Fruit fly (Drosophila melanogaster): ENCODE measurements around the gene Dci.

The Dci gene

dm6 chr3L:857063-858015, 6.2 kb downstream of the Dci start, which contains the start of gene dpr20 (continued):
- no peak for TF ChIP-seq grn (GFP tag; optimal IDR thresholded peaks at IDR 0.05)
- TF ChIP-seq Hmx (GFP tag; optimal IDR thresholded peaks at IDR 0.05), result no peak
- TF ChIP-seq al (GFP tag; IDR thresholded peaks at IDR 0.05), result peak; percentile 73
- peak; percentile 77 for TF ChIP-seq CG7357 (GFP tag; IDR thresholded peaks at IDR 0.05)
- TF ChIP-seq slp2 (GFP tag; optimal IDR thresholded peaks at IDR 0.05), result peak; percentile 50
- TF ChIP-seq pho (GFP tag; optimal IDR thresholded peaks at IDR 0.05), result peak; percentile 71
- peak; percentile 43 for TF ChIP-seq CG3995 (GFP tag; optimal IDR thresholded peaks at IDR 0.05)
- peak; percentile 38 for TF ChIP-seq Blimp-1 (GFP tag; optimal IDR thresholded peaks at IDR 0.05)
- peak; percentile 59 for TF ChIP-seq CG12942 (GFP tag; optimal IDR thresholded peaks at IDR 0.05)
- peak; percentile 13 for TF ChIP-seq sd (tag; optimal IDR thresholded peaks at IDR 0.05)
- peak; percentile 27 for TF ChIP-seq NK7.1 (GFP tag; optimal IDR thresholded peaks at IDR 0.05)
- TF ChIP-seq Fer2 (tag; optimal IDR thresholded peaks at IDR 0.05), result peak; percentile 63
- TF ChIP-seq CG10959 (GFP tag; IDR thresholded peaks at IDR 0.05), result peak; percentile 36
- peak; percentile 56 for TF ChIP-seq Bteb2 (GFP tag; optimal IDR thresholded peaks at IDR 0.05)
- TF ChIP-seq Hsf (GFP tag; optimal IDR thresholded peaks at IDR 0.05), result peak; percentile 76
- peak; percentile 0 for TF ChIP-seq ab (GFP tag; optimal IDR thresholded peaks at IDR 0.05)
- TF ChIP-seq C15 (GFP tag; IDR thresholded peaks at IDR 0.05), result peak; percentile 77; the same call in 2 of the 3 replicates
- peak; percentile 77 for TF ChIP-seq gem (tag; optimal IDR thresholded peaks at IDR 0.05)
- peak; percentile 49 to 61 for TF ChIP-seq Hr51 (GFP tag; optimal IDR thresholded peaks at IDR 0.05)
- TF ChIP-seq CG6791 (GFP tag; IDR thresholded peaks at IDR 0.05; ENCODE audit: partially characterized antibody), result no peak
- TF ChIP-seq Ravus (GFP tag; IDR thresholded peaks at IDR 0.05), result no peak; the same call in 1 of the 2 replicates
- TF ChIP-seq mld (GFP tag; IDR thresholded peaks at IDR 0.05; ENCODE audit: partially characterized antibody), result no peak
- TF ChIP-seq CG12391 (tag; optimal IDR thresholded peaks at IDR 0.05), result peak; percentile 72
- no peak for TF ChIP-seq run (tag; optimal IDR thresholded peaks at IDR 0.05)
- peak; percentile 67 for TF ChIP-seq Oli (tag; optimal IDR thresholded peaks at IDR 0.05)
- TF ChIP-seq CG5180 (GFP tag; optimal IDR thresholded peaks at IDR 0.05), result peak; percentile 20
- TF ChIP-seq CG17568 (GFP tag; optimal IDR thresholded peaks at IDR 0.05), result peak; percentile 26
- no peak for TF ChIP-seq Lim3 (GFP tag; IDR thresholded peaks at IDR 0.05)
- no peak for TF ChIP-seq YL-1 (GFP tag; optimal IDR thresholded peaks at IDR 0.05)
- TF ChIP-seq lab (GFP tag; optimal IDR thresholded peaks at IDR 0.05), result peak; percentile 94
- TF ChIP-seq CG9215 (GFP tag; IDR thresholded peaks at IDR 0.05), result peak; percentile 81
- no peak for TF ChIP-seq tll (GFP tag; optimal IDR thresholded peaks at IDR 0.05)
- TF ChIP-seq Hr3 (GFP tag; optimal IDR thresholded peaks at IDR 0.05), result peak; percentile 64
- TF ChIP-seq z (GFP tag; IDR thresholded peaks at IDR 0.05), result no peak
- TF ChIP-seq CG2120 (GFP tag; optimal IDR thresholded peaks at IDR 0.05), result peak; percentile 91
- peak; percentile 86 for TF ChIP-seq CG32772 (GFP tag; IDR thresholded peaks at IDR 0.05)
- TF ChIP-seq CG4707 (GFP tag; optimal IDR thresholded peaks at IDR 0.05), result peak; percentile 6
- TF ChIP-seq tin (GFP tag; optimal IDR thresholded peaks at IDR 0.05), result peak; percentile 59
- peak; percentile 50 for TF ChIP-seq wor (GFP tag; IDR thresholded peaks at IDR 0.05)
- TF ChIP-seq vvl (GFP tag; IDR thresholded peaks at IDR 0.05), result peak; percentile 95
- TF ChIP-seq CG6854 (GFP tag; optimal IDR thresholded peaks at IDR 0.05), result peak; percentile 44
- peak; percentile 68; the same call in 1 of the 3 replicates for TF ChIP-seq jigr1 (GFP tag; IDR thresholded peaks at IDR 0.05)
- TF ChIP-seq ranshi (GFP tag; IDR thresholded peaks at IDR 0.05), result peak; percentile 88
- no peak for TF ChIP-seq zen2 (GFP tag; IDR thresholded peaks at IDR 0.05; ENCODE audit: partially characterized antibody)
- TF ChIP-seq Kr (GFP tag; optimal IDR thresholded peaks at IDR 0.05), result no peak
- peak; percentile 82 for TF ChIP-seq Fer1 (GFP tag; optimal IDR thresholded peaks at IDR 0.05)
- TF ChIP-seq CG8924 (tag; optimal IDR thresholded peaks at IDR 0.05), result peak; percentile 58
- peak; percentile 90 for TF ChIP-seq CG13894 (tag; optimal IDR thresholded peaks at IDR 0.05)

All from whole organism, embryonic.